Worm (Caenorhabditis elegans) whole organism, early embryonic: Measurements from ENCODE around the gene B0496.2.

Source experiments
- ama-1 ChIP-seq: fragments of 150-350 bp; optimal IDR thresholded peaks from 2 replicates; lab custom pipeline; 2014
- ets-7 ChIP-seq: sonication (generic microtip); optimal IDR thresholded peaks from 2 replicates; lab custom pipeline; 2016; ENCODE audit warnings: missing genotype, missing genetic modification characterization, missing compliant biosample characterization
- flt-1 ChIP-seq: fragments of 200-800 bp; sonication (Bioruptor generic); IDR thresholded peaks from 2 replicates; pipeline ENCODE4 v1.3.6; 2022; ENCODE audit warnings: missing genetic modification characterization, missing compliant biosample characterization
- pes-1 ChIP-seq: fragments of 200-800 bp; sonication (Bioruptor generic); IDR thresholded peaks from 2 replicates; pipeline ENCODE4 v1.3.6; 2022; ENCODE audit warnings: missing genetic modification reagents, missing genetic modification characterization, missing compliant biosample characterization
- tra-4 ChIP-seq: sonication (generic microtip); optimal IDR thresholded peaks from 2 replicates; lab custom pipeline; 2017; ENCODE audit warnings: missing genetic modification characterization, missing compliant biosample characterization

DNA sequence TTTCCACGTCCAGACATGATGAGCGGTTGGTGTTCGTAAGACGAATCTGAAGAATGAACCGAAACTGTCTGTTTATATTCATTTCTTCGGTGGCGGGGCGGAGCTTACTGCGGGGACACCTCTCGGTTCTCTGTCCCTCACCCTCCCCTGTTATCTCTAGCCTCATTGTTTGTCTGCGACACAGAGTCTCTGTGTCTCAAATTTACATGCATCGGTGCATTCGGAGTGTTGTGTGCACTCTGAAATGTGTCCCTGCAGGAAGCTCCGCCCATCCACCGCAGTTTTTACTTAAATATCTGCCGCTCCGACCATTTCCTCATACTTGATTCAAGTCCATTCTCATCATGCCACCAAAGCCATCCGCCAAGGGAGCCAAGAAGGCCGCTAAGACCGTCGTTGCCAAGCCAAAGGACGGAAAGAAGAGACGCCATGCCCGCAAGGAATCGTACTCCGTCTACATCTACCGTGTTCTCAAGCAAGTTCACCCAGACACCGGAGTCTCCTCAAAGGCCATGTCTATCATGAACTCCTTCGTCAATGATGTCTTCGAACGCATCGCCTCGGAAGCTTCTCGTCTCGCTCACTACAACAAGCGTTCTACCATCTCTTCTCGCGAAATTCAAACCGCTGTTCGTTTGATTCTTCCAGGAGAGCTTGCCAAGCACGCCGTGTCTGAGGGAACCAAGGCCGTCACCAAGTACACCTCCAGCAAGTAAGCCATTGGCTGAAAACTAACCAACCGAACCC lies 38.7 kb downstream of the B0496.2 start, which contains the start of the genes his-61 and his-62:
- no peak for TF ChIP-seq flt-1
- TF ChIP-seq pes-1 (GFP tag; lab: Robert Waterston, UW) = 0 out of 2 replicates have a peak, but pooled peaks have one; percentile 4
- no peak for TF ChIP-seq ets-7 (tag; lab: Kevin White, UChicago)
- TF ChIP-seq tra-4 (tag; lab: Kevin White, UChicago) = peak; percentile 20
- peak; percentile 95 for TF ChIP-seq ama-1 (lab: Kevin White, UChicago)
